Worm (Caenorhabditis elegans) whole organism, early embryonic: ENCODE data around the gene M199.7.
A peak's percentile ranks its signal among the peaks of the same experiment; 100 is the strongest.

Experiments used
- B0310.2 ChIP-seq: sonication (generic microtip); optimal IDR thresholded peaks from 2 replicates; lab custom pipeline; 2016; ENCODE audit warnings: mild to moderate bottlenecking, missing genetic modification characterization, missing compliant biosample characterization
- F13C5.2 ChIP-seq: sonication (generic microtip); optimal IDR thresholded peaks from 2 replicates; lab custom pipeline; 2017; ENCODE audit warnings: mild to moderate bottlenecking, missing genetic modification characterization, inconsistent platforms, missing compliant biosample characterization
- tbx-11 ChIP-seq: fragments of 200-800 bp; sonication (Bioruptor generic); IDR thresholded peaks from 2 replicates; pipeline ENCODE4 v1.3.6; 2022; ENCODE audit warnings: missing genetic modification characterization, missing compliant biosample characterization
- tra-4 ChIP-seq: sonication (generic microtip); optimal IDR thresholded peaks from 2 replicates; lab custom pipeline; 2017; ENCODE audit warnings: missing genetic modification characterization, missing compliant biosample characterization

ce11 chrIV:15107218-15107617, 15.8 kb upstream of the M199.7 start:
- TF ChIP-seq B0310.2 = no peak
- no peak for TF ChIP-seq tra-4
- peak; percentile 31 for TF ChIP-seq F13C5.2 (tag; lab: Kevin White, UChicago)
- TF ChIP-seq tbx-11 = no peak
